Worm (Caenorhabditis elegans): ENCODE measurements around the gene F22H10.3.

- TF ChIP-seq tra-4 (tag; optimal IDR thresholded peaks at IDR 0.05) (no peak), ama-1 (optimal IDR thresholded peaks at IDR 0.05) (no peak), B0310.2 (tag; optimal IDR thresholded peaks at IDR 0.05) (no peak), scrt-1 (GFP tag; IDR thresholded peaks at IDR 0.05) (no peak), ceh-13 (GFP tag; optimal IDR thresholded peaks at IDR 0.05) (no peak), hmg-4 (GFP tag; optimal IDR thresholded peaks at IDR 0.05) (no peak), sea-1 (GFP tag; conservative IDR thresholded peaks at IDR 0.05) (no peak), ets-7 (tag; optimal IDR thresholded peaks at IDR 0.05) (no peak), hmbx-1 (tag; optimal IDR thresholded peaks at IDR 0.05) (no peak), flt-1 (GFP tag; IDR thresholded peaks at IDR 0.05) (no peak), ceh-36 (tag; optimal IDR thresholded peaks at IDR 0.05) (no peak)
These were observed 10.0 kb downstream of the F22H10.3 start for ce11 chrX:16667515-16667914.

Data from whole organism, early embryonic.